Fruit fly (Drosophila melanogaster) whole organism, embryonic: ENCODE measurements around the gene CG16865.

Source experiments
- CG10462 ChIP-seq: fragments of 200-800 bp; sonication (Bioruptor generic); optimal IDR thresholded peaks from 2 replicates; lab custom pipeline; 2016; ENCODE audit warnings: missing biosample characterization, missing genetic modification characterization
- CG12219 ChIP-seq: fragments of 200-800 bp; sonication (Bioruptor generic); optimal IDR thresholded peaks from 3 replicates; lab custom pipeline; 2018; ENCODE audit warnings: missing biosample characterization, mild to moderate bottlenecking, missing genetic modification characterization
- CG12659 ChIP-seq: fragments of 200-800 bp; sonication (Bioruptor generic); optimal IDR thresholded peaks from 3 replicates; lab custom pipeline; 2017; ENCODE audit warnings: mild to moderate bottlenecking, missing biosample characterization, missing genetic modification reagents, missing genetic modification characterization
- CG13424 ChIP-seq: fragments of 200-800 bp; sonication (Bioruptor generic); optimal IDR thresholded peaks from 2 replicates; lab custom pipeline; 2019; ENCODE audit warnings: missing biosample characterization, mild to moderate bottlenecking, missing genetic modification characterization, moderate library complexity
- CG14441 ChIP-seq: fragments of 200-800 bp; sonication (Bioruptor generic); IDR thresholded peaks from 2 replicates; pipeline ENCODE4 v1.3.6; 2022; ENCODE audit warnings: missing biosample characterization, missing genetic modification characterization
- CG15073 ChIP-seq: fragments of 200-800 bp; sonication (Bioruptor generic); optimal IDR thresholded peaks from 2 replicates; lab custom pipeline; 2016; ENCODE audit warnings: missing biosample characterization, missing genetic modification characterization
- CG17359 ChIP-seq: fragments of 200-800 bp; sonication (Bioruptor generic); optimal IDR thresholded peaks from 3 replicates; lab custom pipeline; 2018; ENCODE audit warnings: missing biosample characterization, mild to moderate bottlenecking, missing genetic modification characterization, moderate library complexity
- CG2120 ChIP-seq: fragments of 200-800 bp; sonication (Bioruptor generic); optimal IDR thresholded peaks from 3 replicates; lab custom pipeline; 2016; ENCODE audit warnings: missing biosample characterization, missing genetic modification characterization
- CG2202 ChIP-seq: fragments of 200-800 bp; sonication (Bioruptor generic); optimal IDR thresholded peaks from 2 replicates; lab custom pipeline; 2018; ENCODE audit warnings: missing biosample characterization, mild to moderate bottlenecking, missing genetic modification characterization
- CG2875 ChIP-seq: fragments of 200-800 bp; sonication (Bioruptor generic); optimal IDR thresholded peaks from 2 replicates; lab custom pipeline; 2017; ENCODE audit warnings: missing biosample characterization, mild to moderate bottlenecking, missing genetic modification characterization, missing genetic modification reagents
- CG32772 ChIP-seq: fragments of 200-800 bp; sonication (Bioruptor generic); IDR thresholded peaks from 2 replicates; pipeline ENCODE4 v1.3.6; 2022; ENCODE audit warnings: missing biosample characterization, missing genetic modification characterization
- CG3847 ChIP-seq: fragments of 200-800 bp; sonication (Bioruptor generic); IDR thresholded peaks from 2 replicates; pipeline ENCODE4 v1.3.6; 2022; ENCODE audit warnings: missing biosample characterization, missing genetic modification characterization
- CG42726 ChIP-seq: fragments of 200-800 bp; sonication (Bioruptor generic); IDR thresholded peaks from 2 replicates; pipeline ENCODE4 v1.3.6; 2022; ENCODE audit warnings: missing biosample characterization, missing genetic modification characterization; ENCODE audit not compliant: partially characterized antibody
- CG4707 ChIP-seq: fragments of 200-800 bp; sonication (Bioruptor generic); optimal IDR thresholded peaks from 2 replicates; lab custom pipeline; 2018; ENCODE audit warnings: missing biosample characterization, mild to moderate bottlenecking, missing genetic modification characterization, moderate library complexity
- CG8089 ChIP-seq: fragments of 200-800 bp; sonication (Bioruptor generic); optimal IDR thresholded peaks from 3 replicates; lab custom pipeline; 2016; ENCODE audit warnings: missing biosample characterization, missing genetic modification characterization
- CG8924 ChIP-seq: fragments of 200-800 bp; optimal IDR thresholded peaks from 3 replicates; lab custom pipeline; 2019; ENCODE audit warnings: missing biosample characterization, mild to moderate bottlenecking, missing genetic modification characterization, moderate library complexity
- CG9437 ChIP-seq: fragments of 200-800 bp; sonication (Bioruptor generic); optimal IDR thresholded peaks from 2 replicates; lab custom pipeline; 2018; ENCODE audit warnings: missing biosample characterization, mild to moderate bottlenecking, missing genetic modification characterization
- CG9727 ChIP-seq: fragments of 200-800 bp; sonication (Bioruptor generic); optimal IDR thresholded peaks from 3 replicates; lab custom pipeline; 2017; ENCODE audit warnings: missing biosample characterization, mild to moderate bottlenecking, missing genetic modification characterization
- Doc2 ChIP-seq: fragments of 200-800 bp; sonication (Bioruptor generic); IDR thresholded peaks from 2 replicates; pipeline ENCODE4 v1.3.6; 2022; ENCODE audit warnings: missing biosample characterization, missing genetic modification characterization
- HmgD ChIP-seq: fragments of 200-800 bp; sonication (Bioruptor generic); optimal IDR thresholded peaks from 3 replicates; lab custom pipeline; 2016; ENCODE audit warnings: missing biosample characterization, missing genetic modification characterization
- Hmr ChIP-seq: fragments of 200-800 bp; sonication (Bioruptor generic); optimal IDR thresholded peaks from 3 replicates; lab custom pipeline; 2017; ENCODE audit warnings: mild to moderate bottlenecking, missing biosample characterization, missing genetic modification reagents, missing genetic modification characterization
- Kr ChIP-seq: fragments of 200-800 bp; sonication (Bioruptor generic); optimal IDR thresholded peaks from 2 replicates; lab custom pipeline; 2017; ENCODE audit warnings: missing biosample characterization, mild to moderate bottlenecking, missing genetic modification characterization
- Lim3 ChIP-seq: fragments of 200-800 bp; sonication (Bioruptor generic); IDR thresholded peaks from 2 replicates; pipeline ENCODE4 v1.3.6; 2022; ENCODE audit warnings: missing biosample characterization, missing genetic modification characterization
- NC2β ChIP-seq: fragments of 200-800 bp; sonication (Bioruptor generic); optimal IDR thresholded peaks from 2 replicates; lab custom pipeline; 2016; ENCODE audit warnings: missing biosample characterization, missing genetic modification characterization
- NK7.1 ChIP-seq: fragments of 200-800 bp; sonication (Bioruptor generic); optimal IDR thresholded peaks from 3 replicates; lab custom pipeline; 2016; ENCODE audit warnings: missing biosample characterization, missing genetic modification characterization
- Ravus ChIP-seq: fragments of 200-800 bp; sonication (Bioruptor generic); IDR thresholded peaks from 2 replicates; pipeline ENCODE4 v1.3.6; 2022; ENCODE audit warnings: missing biosample characterization, missing genetic modification characterization
- Sin3A ChIP-seq: fragments of >200 bp; optimal IDR thresholded peaks from 2 replicates; lab custom pipeline; 2018
- Trl ChIP-seq, 3 experiments: fragments of >200 bp in 2 of 3; fragments of 200-800 bp in 1 of 3; sonication (Bioruptor generic) in 1 of 3; optimal IDR thresholded peaks; 2 replicates in 1 of 3; 3 replicates in 2 of 3; lab custom pipeline; 2016 to 2017; ENCODE audit warnings: missing biosample characterization in 1 of 3, missing genetic modification characterization in 1 of 3
- ash1 ChIP-seq: fragments of 200-800 bp; sonication (Bioruptor generic); optimal IDR thresholded peaks from 2 replicates; lab custom pipeline; 2018; ENCODE audit warnings: missing biosample characterization, mild to moderate bottlenecking, missing genetic modification characterization
- bsh ChIP-seq, 2 experiments: fragments of 200-800 bp; sonication (Bioruptor generic); optimal IDR thresholded peaks; 2 replicates each; lab custom pipeline; 2017 to 2018; ENCODE audit warnings: mild to moderate bottlenecking in 2 of 2, missing biosample characterization in 2 of 2, missing genetic modification characterization in 2 of 2, moderate library complexity in 1 of 2
- dan ChIP-seq: fragments of 200-800 bp; sonication (Bioruptor generic); IDR thresholded peaks from 2 replicates; pipeline ENCODE4 v1.3.6; 2022; ENCODE audit warnings: missing biosample characterization, missing genetic modification characterization
- ewg ChIP-seq: fragments of 200-800 bp; sonication (Bioruptor generic); optimal IDR thresholded peaks from 3 replicates; lab custom pipeline; 2017; ENCODE audit warnings: mild to moderate bottlenecking, missing biosample characterization, missing genetic modification reagents, missing genetic modification characterization
- fd102C ChIP-seq: fragments of 200-800 bp; sonication (Bioruptor generic); optimal IDR thresholded peaks from 2 replicates; lab custom pipeline; 2018; ENCODE audit warnings: missing biosample characterization, mild to moderate bottlenecking, missing genetic modification characterization, moderate library complexity
- gce ChIP-seq: fragments of 200-800 bp; sonication (Bioruptor generic); IDR thresholded peaks from 3 replicates; pipeline ENCODE4 v1.3.6; 2022; ENCODE audit warnings: missing biosample characterization, missing genetic modification characterization
- her ChIP-seq: fragments of 200-800 bp; sonication (Bioruptor generic); optimal IDR thresholded peaks from 2 replicates; lab custom pipeline; 2016; ENCODE audit warnings: missing biosample characterization, missing genetic modification characterization
- kah ChIP-seq: fragments of 200-800 bp; sonication (Bioruptor generic); optimal IDR thresholded peaks from 2 replicates; lab custom pipeline; 2018; ENCODE audit warnings: missing biosample characterization, mild to moderate bottlenecking, missing genetic modification characterization
- lilli ChIP-seq: fragments of 200-800 bp; sonication (Bioruptor generic); optimal IDR thresholded peaks from 3 replicates; lab custom pipeline; 2016; ENCODE audit warnings: missing biosample characterization, missing genetic modification characterization
- lmd ChIP-seq: fragments of 200-800 bp; sonication (Bioruptor generic); IDR thresholded peaks from 2 replicates; pipeline ENCODE4 v1.3.6; 2022; ENCODE audit warnings: missing biosample characterization, missing genetic modification characterization
- mam ChIP-seq: fragments of 200-800 bp; sonication (Bioruptor generic); optimal IDR thresholded peaks from 3 replicates; lab custom pipeline; 2016; ENCODE audit warnings: missing biosample characterization, missing genetic modification characterization
- otp ChIP-seq: fragments of 200-800 bp; sonication (Bioruptor generic); IDR thresholded peaks from 3 replicates; pipeline ENCODE4, ENCODE4 v1.3.6; 2022; ENCODE audit warnings: missing biosample characterization, missing genetic modification characterization
- pho ChIP-seq: fragments of 200-800 bp; sonication (Bioruptor generic); optimal IDR thresholded peaks from 2 replicates; lab custom pipeline; 2016; ENCODE audit warnings: missing biosample characterization, missing genetic modification characterization
- sc ChIP-seq, 3 experiments: fragments of >200 bp in 2 of 3; fragments of 200-800 bp in 1 of 3; sonication (Bioruptor generic) in 1 of 3; optimal IDR thresholded peaks; 2 replicates in 2 of 3; 3 replicates in 1 of 3; lab custom pipeline; 2017; ENCODE audit warnings: mild to moderate bottlenecking in 1 of 3, missing biosample characterization in 1 of 3, missing genetic modification characterization in 1 of 3, missing genetic modification reagents in 1 of 3
- schlank ChIP-seq: fragments of 200-800 bp; sonication (Bioruptor generic); optimal IDR thresholded peaks from 2 replicates; lab custom pipeline; 2018; ENCODE audit warnings: missing biosample characterization, mild to moderate bottlenecking, missing genetic modification characterization
- sug ChIP-seq: fragments of 200-800 bp; optimal IDR thresholded peaks from 2 replicates; lab custom pipeline; 2019; ENCODE audit warnings: missing biosample characterization, mild to moderate bottlenecking, missing genetic modification characterization, moderate library complexity
- tll ChIP-seq, 2 experiments: fragments of 200-800 bp in 1 of 2; fragments of >200 bp in 1 of 2; sonication (Bioruptor generic) in 1 of 2; optimal IDR thresholded peaks; 2 replicates each; lab custom pipeline; 2017 to 2019; ENCODE audit warnings: missing biosample characterization in 2 of 2, missing genetic modification characterization in 2 of 2, mild to moderate bottlenecking in 1 of 2, moderate library complexity in 1 of 2
- wek ChIP-seq: fragments of 200-800 bp; sonication (Bioruptor generic); optimal IDR thresholded peaks from 3 replicates; lab custom pipeline; 2018; ENCODE audit warnings: missing biosample characterization, mild to moderate bottlenecking, missing genetic modification characterization, moderate library complexity
- wor ChIP-seq: fragments of 200-800 bp; sonication (Bioruptor generic); IDR thresholded peaks from 2 replicates; pipeline ENCODE4 v1.3.6; 2022; ENCODE audit warnings: missing biosample characterization, missing genetic modification characterization
- yki ChIP-seq: fragments of >200 bp; optimal IDR thresholded peaks from 3 replicates; lab custom pipeline; 2018
- zfh2 ChIP-seq: fragments of 200-800 bp; sonication (Bioruptor generic); optimal IDR thresholded peaks from 2 replicates; lab custom pipeline; 2016; ENCODE audit warnings: missing biosample characterization, missing genetic modification characterization

CG16865 gene

dm6 chr2L:13838647-13839390 lies 27.5 kb downstream of the CG16865 start (continued):
- TF ChIP-seq NC2β (GFP tag; lab: Kevin White, UChicago) = peak; percentile 23
- peak; percentile 9 for TF ChIP-seq CG2875 (GFP tag; lab: Kevin White, UChicago)
- no peak for TF ChIP-seq zfh2 (GFP tag; lab: Kevin White, UChicago)
- no peak for TF ChIP-seq wor (GFP tag; lab: Robert Waterston, UW)
- TF ChIP-seq NK7.1 (GFP tag; lab: Kevin White, UChicago) = peak; percentile 4
- peak; percentile 22 for TF ChIP-seq CG13424 (tag; lab: Kevin White, UChicago)
- TF ChIP-seq Trl (optimal IDR thresholded peaks at IDR 0.05; lab: Kevin White, UChicago) = no peak
- peak; percentile 19 for TF ChIP-seq Trl (GFP tag; optimal IDR thresholded peaks at IDR 0.05; lab: Kevin White, UChicago)
- TF ChIP-seq sc (optimal IDR thresholded peaks at IDR 0.05; lab: Kevin White, UChicago) = no peak
- TF ChIP-seq sc (GFP tag; optimal IDR thresholded peaks at IDR 0.05; lab: Kevin White, UChicago) = peak; percentile 16
- peak; percentile 1 for TF ChIP-seq CG9437
- TF ChIP-seq bsh (GFP tag; optimal IDR thresholded peaks at IDR 0.05; lab: Kevin White, UChicago) = peak in 1 of 2 experiments; percentile 31
- no peak for TF ChIP-seq CG8924 (tag; lab: Kevin White, UChicago)
- TF ChIP-seq CG12219 = peak; percentile 12
- peak; percentile 11 for TF ChIP-seq schlank (tag; lab: Kevin White, UChicago)
- TF ChIP-seq Lim3 = no peak
- no peak for TF ChIP-seq CG15073
- no peak for TF ChIP-seq yki (lab: Kevin White, UChicago)
- no peak for TF ChIP-seq lilli (GFP tag; lab: Kevin White, UChicago)
- TF ChIP-seq CG10462 (GFP tag; lab: Kevin White, UChicago) = peak; percentile 2
- TF ChIP-seq lmd (GFP tag; lab: Robert Waterston, UW) = no peak
- peak; percentile 46 for TF ChIP-seq fd102C (GFP tag; lab: Kevin White, UChicago)
- peak; percentile 9 for TF ChIP-seq CG8089 (GFP tag; lab: Kevin White, UChicago)
- no peak for TF ChIP-seq pho
- TF ChIP-seq Doc2 (GFP tag; lab: Robert Waterston, UW) = no peak
- no peak for TF ChIP-seq CG32772 (GFP tag; lab: Robert Waterston, UW)
- TF ChIP-seq Sin3A = no peak
- TF ChIP-seq ash1 = no peak
- TF ChIP-seq tll (GFP tag; optimal IDR thresholded peaks at IDR 0.05; lab: Kevin White, UChicago) = peak in 1 of 2 experiments; percentile 35
- TF ChIP-seq CG9727 (GFP tag; lab: Kevin White, UChicago) = peak; percentile 33
- TF ChIP-seq wek (GFP tag; lab: Kevin White, UChicago) = peak; percentile 44
- peak; percentile 36 for TF ChIP-seq CG2202 (tag; lab: Kevin White, UChicago)
- no peak for TF ChIP-seq kah (GFP tag; lab: Kevin White, UChicago)
- TF ChIP-seq otp (GFP tag; lab: Robert Waterston, UW) = peak; percentile 5; the same call in 1 of the 3 replicates
- TF ChIP-seq dan (GFP tag; lab: Robert Waterston, UW) = no peak
- TF ChIP-seq CG12659 (GFP tag; lab: Kevin White, UChicago) = peak; percentile 24
- TF ChIP-seq CG3847 = no peak
- TF ChIP-seq her (GFP tag; lab: Kevin White, UChicago) = no peak
- peak; percentile 41 for TF ChIP-seq sug (tag; lab: Kevin White, UChicago)
- no peak for TF ChIP-seq CG42726 (GFP tag; lab: Robert Waterston, UW)
- TF ChIP-seq Kr (GFP tag; lab: Kevin White, UChicago) = peak; percentile 26
- no peak for TF ChIP-seq HmgD (GFP tag; lab: Kevin White, UChicago)
- TF ChIP-seq CG17359 (tag; lab: Kevin White, UChicago) = peak; percentile 33
- no peak for TF ChIP-seq Ravus
- TF ChIP-seq CG14441 (GFP tag; lab: Robert Waterston, UW) = peak; percentile 19; the same call in 1 of the 2 replicates
- TF ChIP-seq CG2120 = peak; percentile 35
- TF ChIP-seq Hmr = peak; percentile 18
- TF ChIP-seq ewg = no peak
- TF ChIP-seq mam (GFP tag; lab: Kevin White, UChicago) = peak; percentile 35
- 0 out of 3 replicates have a peak, but pooled peaks have one; percentile 15 for TF ChIP-seq gce
- TF ChIP-seq CG4707 = no peak
